Worm (Caenorhabditis elegans): ENCODE results near the gene catp-4.

Gene catp-4

DNA sequence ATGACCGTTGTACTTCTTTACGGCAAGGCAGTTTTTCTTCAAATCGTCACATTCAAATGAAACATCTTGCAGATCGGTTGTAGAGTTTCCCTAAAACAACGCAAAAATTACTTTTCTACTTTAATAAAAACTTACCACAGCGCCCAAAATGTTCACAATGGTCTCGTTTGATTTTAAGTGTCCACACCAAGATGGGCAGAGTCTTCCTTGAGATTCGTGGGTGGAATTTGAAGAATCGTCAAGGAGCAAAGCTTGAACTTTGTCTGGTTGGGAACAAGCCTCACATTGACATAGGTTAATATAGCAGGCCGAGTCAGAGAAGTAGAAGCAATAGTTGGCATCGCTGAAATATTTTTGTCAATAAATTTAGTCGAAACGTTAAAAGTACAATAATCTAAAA, 11.6 kb downstream of the catp-4 start:
- no peak for TF ChIP-seq ceh-45 (GFP tag; IDR thresholded peaks at IDR 0.05)
- TF ChIP-seq ceh-31 (tag; optimal IDR thresholded peaks at IDR 0.05), result no peak
- no peak for TF ChIP-seq C38D4.7 (GFP tag; optimal IDR thresholded peaks at IDR 0.05)
- TF ChIP-seq hlh-8 (tag; optimal IDR thresholded peaks at IDR 0.05), result no peak
- no peak for TF ChIP-seq pat-9 (tag; optimal IDR thresholded peaks at IDR 0.05)
- TF ChIP-seq ceh-6 (GFP tag; optimal IDR thresholded peaks at IDR 0.05), result no peak
- no peak for TF ChIP-seq ceh-34 (tag; optimal IDR thresholded peaks at IDR 0.05)
- no peak for TF ChIP-seq ceh-22 (tag; optimal IDR thresholded peaks at IDR 0.05)
- no peak for TF ChIP-seq tbx-2 (tag; optimal IDR thresholded peaks at IDR 0.05)
- TF ChIP-seq unc-3 (GFP tag; conservative IDR thresholded peaks at IDR 0.05), result no peak
- no peak for TF ChIP-seq unc-3 (tag; optimal IDR thresholded peaks at IDR 0.05)
- no peak for TF ChIP-seq pha-2 (tag; optimal IDR thresholded peaks at IDR 0.05)
- no peak for TF ChIP-seq ets-4 (tag; optimal IDR thresholded peaks at IDR 0.05)
- TF ChIP-seq lim-6 (tag; optimal IDR thresholded peaks at IDR 0.05), result no peak
- TF ChIP-seq che-1 (tag; optimal IDR thresholded peaks at IDR 0.05), result no peak
- TF ChIP-seq sox-4 (tag; optimal IDR thresholded peaks at IDR 0.05), result no peak
- TF ChIP-seq zip-5 (tag; optimal IDR thresholded peaks at IDR 0.05), result no peak
- TF ChIP-seq ref-2 (tag; optimal IDR thresholded peaks at IDR 0.05), result no peak
- TF ChIP-seq tbx-7 (tag; optimal IDR thresholded peaks at IDR 0.05), result no peak
- no peak for TF ChIP-seq pha-4 (tag; optimal IDR thresholded peaks at IDR 0.05)

DNA sequence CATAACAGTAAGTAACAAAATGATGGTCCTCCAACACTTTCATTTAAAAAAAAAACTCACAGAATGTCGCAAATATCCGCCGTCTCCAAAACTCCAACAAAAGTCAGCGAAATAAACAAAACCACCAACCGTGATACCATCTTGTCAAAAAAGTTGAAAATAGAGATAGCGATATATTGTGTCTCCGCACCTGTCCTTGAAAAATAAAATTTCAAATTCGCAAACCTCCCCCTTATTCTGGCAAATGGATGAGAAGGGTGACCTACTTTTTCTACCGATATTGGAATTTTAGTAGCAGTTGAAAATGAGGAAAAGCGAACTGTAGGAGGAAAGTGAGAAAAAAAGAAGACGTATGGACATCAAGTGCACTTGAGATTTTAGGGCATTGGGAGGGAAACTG, 12.1 kb downstream of the catp-4 start, which contains the start of gene F19H8.2:
Gene F19H8.2 (minus strand): TSS at position 391 of the 400 bp plus-strand sequence.
- TF ChIP-seq nhr-11 (tag; optimal IDR thresholded peaks at IDR 0.05), result no peak
- no peak for TF ChIP-seq C38D4.7 (GFP tag; optimal IDR thresholded peaks at IDR 0.05)
- no peak for TF ChIP-seq hlh-8 (tag; optimal IDR thresholded peaks at IDR 0.05)
- no peak for TF ChIP-seq F13H6.1 (tag; optimal IDR thresholded peaks at IDR 0.05)
- no peak for TF ChIP-seq sox-4 (tag; optimal IDR thresholded peaks at IDR 0.05)

DNA sequence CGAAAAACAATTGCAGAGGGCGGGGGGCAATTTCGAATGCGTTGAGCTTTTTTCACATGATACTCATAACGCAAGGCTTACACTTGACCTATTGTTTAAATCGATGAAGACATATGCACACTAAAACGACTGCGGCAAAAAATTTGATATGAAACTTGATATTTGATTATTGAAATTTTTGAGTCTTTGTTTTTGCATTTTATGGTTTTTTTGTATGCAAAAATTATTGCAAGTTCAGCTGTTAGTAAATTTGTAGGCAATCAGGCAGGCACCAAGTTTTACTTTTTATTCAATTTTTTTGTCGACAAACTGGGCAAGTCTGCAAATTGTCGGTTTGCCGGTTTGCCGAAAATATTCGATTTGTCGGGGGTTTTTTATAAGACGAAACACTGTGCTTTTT, 12.8 kb downstream of the catp-4 start, which contains the start of gene arl-3:
Gene arl-3 (plus strand): TSS at position 301 of the 400 bp plus-strand sequence.
- TF ChIP-seq ceh-22 (tag; optimal IDR thresholded peaks at IDR 0.05), result no peak
- TF ChIP-seq ets-4 (tag; optimal IDR thresholded peaks at IDR 0.05), result no peak
- TF ChIP-seq ceh-14 (tag; optimal IDR thresholded peaks at IDR 0.05), result no peak
- TF ChIP-seq madf-2 (tag; optimal IDR thresholded peaks at IDR 0.05), result no peak
- no peak for TF ChIP-seq pag-3 (tag; optimal IDR thresholded peaks at IDR 0.05; ENCODE audit: borderline replicate concordance)
- TF ChIP-seq ztf-16 (tag; optimal IDR thresholded peaks at IDR 0.05), result no peak
- TF ChIP-seq nhr-11 (tag; optimal IDR thresholded peaks at IDR 0.05), result no peak
- no peak for TF ChIP-seq ama-1 (optimal IDR thresholded peaks at IDR 0.05)
- no peak for TF ChIP-seq ceh-6 (GFP tag; optimal IDR thresholded peaks at IDR 0.05)
- no peak for TF ChIP-seq odd-2 (tag; optimal IDR thresholded peaks at IDR 0.05)
- TF ChIP-seq zip-5 (tag; optimal IDR thresholded peaks at IDR 0.05), result no peak
- TF ChIP-seq K09A11.1 (tag; optimal IDR thresholded peaks at IDR 0.05; ENCODE audit: insufficient read depth), result no peak

DNA sequence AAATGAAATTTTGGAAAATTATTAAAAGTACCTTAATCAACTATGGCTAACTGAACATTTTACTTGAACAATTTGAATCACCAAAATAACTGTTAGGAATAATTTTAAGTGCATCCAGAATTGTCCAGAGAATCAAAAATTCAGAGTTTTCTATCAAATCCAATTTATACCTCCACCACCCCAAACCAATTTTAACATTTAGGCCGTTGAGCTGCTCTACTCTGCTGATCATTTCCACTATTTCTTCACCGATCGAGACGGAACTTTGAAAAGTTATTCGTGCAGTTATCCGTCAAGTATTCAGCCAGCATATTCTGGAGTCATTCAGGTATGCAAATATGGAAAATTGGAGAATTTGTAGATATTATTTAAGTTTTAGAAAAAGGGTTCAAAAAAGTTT, 15.1 kb downstream of the catp-4 start:
- no peak for TF ChIP-seq pha-4 (tag; optimal IDR thresholded peaks at IDR 0.05)
- no peak for TF ChIP-seq elt-4 (tag; optimal IDR thresholded peaks at IDR 0.05)
- no peak for TF ChIP-seq ref-2 (tag; optimal IDR thresholded peaks at IDR 0.05)
- no peak for TF ChIP-seq pros-1 (tag; optimal IDR thresholded peaks at IDR 0.05)
- no peak for TF ChIP-seq ceh-22 (tag; optimal IDR thresholded peaks at IDR 0.05)
- no peak for TF ChIP-seq ceh-2 (tag; optimal IDR thresholded peaks at IDR 0.05)
- TF ChIP-seq hlh-30 (tag; optimal IDR thresholded peaks at IDR 0.05; ENCODE audit: insufficient read depth), result no peak
- TF ChIP-seq T23F11.4 (GFP tag; optimal IDR thresholded peaks at IDR 0.05), result no peak
- no peak for TF ChIP-seq ahr-1 (tag; optimal IDR thresholded peaks at IDR 0.05)
- TF ChIP-seq dmd-4 (tag; optimal IDR thresholded peaks at IDR 0.05; ENCODE audit: borderline replicate concordance), result no peak
- TF ChIP-seq ceh-18 (tag; optimal IDR thresholded peaks at IDR 0.05), result no peak
- TF ChIP-seq zip-5 (tag; optimal IDR thresholded peaks at IDR 0.05), result no peak
- TF ChIP-seq dve-1 (tag; optimal IDR thresholded peaks at IDR 0.05), result no peak
- no peak for TF ChIP-seq ceh-30 (tag; optimal IDR thresholded peaks at IDR 0.05)
- no peak for TF ChIP-seq tbx-7 (tag; optimal IDR thresholded peaks at IDR 0.05)
- no peak for TF ChIP-seq ceh-6 (GFP tag; optimal IDR thresholded peaks at IDR 0.05)
- TF ChIP-seq ceh-9 (tag; optimal IDR thresholded peaks at IDR 0.05), result no peak
- TF ChIP-seq nhr-11 (tag; optimal IDR thresholded peaks at IDR 0.05), result no peak
- TF ChIP-seq unc-86 (tag; optimal IDR thresholded peaks at IDR 0.05), result no peak

Data from whole organism, late embryonic.